Fruit fly (Drosophila melanogaster): ENCODE measurements around the gene CG15042.

The CG15042 gene

DNA sequence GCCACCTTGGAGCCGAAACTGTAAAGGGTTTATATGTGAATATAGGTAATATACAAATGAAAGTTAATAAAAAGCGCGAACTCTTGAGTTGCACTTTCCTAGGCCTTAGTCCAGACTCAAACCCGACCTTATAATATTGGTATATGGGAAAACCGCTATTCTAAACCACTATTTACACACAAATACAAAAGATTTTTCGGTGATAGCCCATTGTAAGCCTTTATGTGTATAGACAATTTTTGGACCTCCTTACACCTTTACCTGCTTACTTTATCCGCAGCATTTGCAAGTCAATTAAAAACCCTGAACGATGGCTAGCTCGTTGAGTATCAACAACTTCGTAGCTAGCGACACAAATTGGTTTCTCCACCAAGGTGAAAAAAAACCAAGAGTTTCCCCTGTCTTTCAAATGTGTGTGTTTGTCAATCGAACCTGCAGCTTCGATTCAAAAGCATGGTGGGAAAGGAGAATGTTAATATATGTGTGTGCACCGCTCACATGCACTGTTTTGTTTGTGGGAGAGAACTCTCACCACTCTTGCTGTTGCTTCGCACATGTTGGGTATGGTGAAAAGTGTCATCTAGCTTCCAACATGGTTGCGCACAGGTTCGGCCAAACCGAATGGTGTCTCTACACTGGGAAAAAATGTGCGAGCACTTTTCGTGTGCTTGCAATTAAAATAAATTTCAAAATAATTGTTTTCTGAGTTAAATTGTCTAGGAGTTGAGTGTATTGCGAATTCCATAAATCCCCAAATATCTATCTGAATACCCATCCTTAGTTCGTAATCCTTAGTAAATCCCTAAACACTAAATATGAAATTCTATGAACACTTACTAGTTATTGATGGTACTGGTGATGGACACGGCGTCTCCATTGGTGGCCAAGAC lies 21.2 kb downstream of the CG15042 start (continued):
- TF ChIP-seq eg (GFP tag; IDR thresholded peaks at IDR 0.05): peak; percentile 90
- peak; percentile 66 for TF ChIP-seq dac (GFP tag; optimal IDR thresholded peaks at IDR 0.05)
- peak; percentile 80 for TF ChIP-seq topi (GFP tag; optimal IDR thresholded peaks at IDR 0.05)
- TF ChIP-seq spab (GFP tag; optimal IDR thresholded peaks at IDR 0.05): peak; percentile 52
- peak; percentile 27 for TF ChIP-seq Lpt (GFP tag; optimal IDR thresholded peaks at IDR 0.05)
- peak; percentile 54 for TF ChIP-seq vri (GFP tag; optimal IDR thresholded peaks at IDR 0.05)
- TF ChIP-seq CG34406 (GFP tag; optimal IDR thresholded peaks at IDR 0.05): peak; percentile 68
- peak; percentile 22 for TF ChIP-seq Sox15 (GFP tag; optimal IDR thresholded peaks at IDR 0.05)
- TF ChIP-seq Blimp-1 (GFP tag; optimal IDR thresholded peaks at IDR 0.05): no peak
- TF ChIP-seq Eip78C (GFP tag): peak; percentile 95

DNA sequence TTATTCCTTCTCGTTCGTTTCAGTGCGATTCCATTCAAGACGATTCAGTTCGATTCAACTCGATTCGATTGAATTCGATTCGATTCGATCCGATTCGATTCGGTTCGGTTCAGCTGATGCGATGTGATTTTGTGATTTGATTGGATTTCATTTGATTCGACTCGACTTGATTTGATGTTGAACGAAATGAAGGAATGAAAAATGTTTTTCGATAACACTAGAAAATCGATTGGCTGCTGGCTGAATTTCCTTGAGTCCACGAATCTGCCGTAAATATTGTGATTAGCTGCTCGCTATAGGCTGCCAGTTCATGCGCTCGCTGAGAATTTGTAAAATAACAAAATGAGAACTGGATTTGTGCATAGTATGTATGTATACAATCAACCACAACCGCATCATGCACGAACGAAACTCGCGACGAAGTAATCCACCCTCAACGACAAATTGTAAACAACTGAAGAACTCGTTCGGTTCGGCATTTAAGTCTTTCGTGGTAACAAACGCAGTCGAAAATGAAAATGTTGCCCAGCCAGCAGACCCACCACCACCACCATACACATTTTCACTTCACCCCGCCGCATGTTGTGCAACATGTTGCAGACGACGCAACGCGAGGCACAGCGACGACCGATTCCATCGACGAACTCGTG lies 23.0 kb downstream of the CG15042 start, which contains the start of gene Wnt5:
Gene Wnt5, minus strand, starts transcription at position 458 of the 650 bp plus-strand sequence.
- TF ChIP-seq CG10631 (GFP tag; optimal IDR thresholded peaks at IDR 0.05): no peak
- TF ChIP-seq topi (GFP tag; optimal IDR thresholded peaks at IDR 0.05): no peak
- TF ChIP-seq Eip78C (GFP tag): peak; percentile 57
- TF ChIP-seq dsx (GFP tag; optimal IDR thresholded peaks at IDR 0.05; ENCODE audit: poor library complexity, severe bottlenecking): peak; percentile 42
- peak in 1 of 2 experiments; percentile 51 for TF ChIP-seq ss (GFP tag; optimal IDR thresholded peaks at IDR 0.05)
- no peak for TF ChIP-seq CG10669 (GFP tag; optimal IDR thresholded peaks at IDR 0.05)
- peak; percentile 23 for TF ChIP-seq Lpt (GFP tag; optimal IDR thresholded peaks at IDR 0.05)
- TF ChIP-seq CG6854 (GFP tag; optimal IDR thresholded peaks at IDR 0.05): peak; percentile 11
- TF ChIP-seq dac (GFP tag; optimal IDR thresholded peaks at IDR 0.05): no peak
- no peak for TF ChIP-seq svp (GFP tag)
- TF ChIP-seq CG8119 (GFP tag; IDR thresholded peaks at IDR 0.05): peak; percentile 43; the same call in 1 of the 3 replicates

DNA sequence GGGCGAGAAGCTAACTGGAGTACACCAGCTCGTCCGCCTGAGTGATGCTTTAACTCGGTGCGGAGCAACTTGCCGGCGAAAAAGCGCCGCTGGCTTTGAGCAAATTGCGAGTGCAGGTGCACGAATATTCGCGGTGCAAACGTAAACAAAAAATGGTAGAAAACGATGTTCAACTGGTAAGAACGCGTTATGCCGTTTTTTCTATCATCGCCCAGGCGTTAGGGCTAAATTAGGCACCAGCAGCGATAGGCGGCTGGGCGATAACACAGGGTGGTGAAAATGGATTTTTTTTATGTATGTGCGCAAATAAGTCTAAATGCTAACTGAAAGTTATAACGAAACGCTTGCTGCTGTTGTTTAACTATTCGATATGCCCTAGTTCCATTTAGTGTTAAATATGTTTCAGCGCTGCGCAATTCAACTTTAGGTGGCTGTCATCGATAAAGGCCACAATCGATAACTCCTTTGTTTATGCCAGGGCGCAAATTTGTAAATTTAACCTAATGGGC lies 28.3 kb downstream of the CG15042 start, which contains the start of the genes Pgant7 and Xrcc2:
Gene Pgant7, minus strand, starts transcription at position 308 of the 509 bp plus-strand sequence.
Gene Xrcc2, plus strand, starts transcription at position 449 of the 509 bp plus-strand sequence.
- TF ChIP-seq CG31627 (GFP tag; optimal IDR thresholded peaks at IDR 0.05) (no peak), esn (GFP tag; optimal IDR thresholded peaks at IDR 0.05) (peak; percentile 3), dsx (GFP tag; optimal IDR thresholded peaks at IDR 0.05; ENCODE audit: poor library complexity, severe bottlenecking) (peak; percentile 9), Sox14 (GFP tag; optimal IDR thresholded peaks at IDR 0.05) (peak; percentile 88), Eip78C (GFP tag) (peak; percentile 38), vri (GFP tag; optimal IDR thresholded peaks at IDR 0.05) (no peak), CG32006 (GFP tag; optimal IDR thresholded peaks at IDR 0.05) (no peak), fkh (GFP tag; optimal IDR thresholded peaks at IDR 0.05) (no peak), pdm3 (GFP tag; optimal IDR thresholded peaks at IDR 0.05) (no peak), CG11762 (GFP tag; optimal IDR thresholded peaks at IDR 0.05; ENCODE audit: insufficient read depth) (no peak), eg (GFP tag; IDR thresholded peaks at IDR 0.05) (no peak), CG10669 (GFP tag; optimal IDR thresholded peaks at IDR 0.05) (no peak), ss (GFP tag; optimal IDR thresholded peaks at IDR 0.05) (peak in 1 of 2 experiments; percentile 8), CG11902 (GFP tag; optimal IDR thresholded peaks at IDR 0.05) (no peak), CG8319 (GFP tag; optimal IDR thresholded peaks at IDR 0.05) (no peak), Smox (GFP tag; optimal IDR thresholded peaks at IDR 0.05) (no peak)

DNA sequence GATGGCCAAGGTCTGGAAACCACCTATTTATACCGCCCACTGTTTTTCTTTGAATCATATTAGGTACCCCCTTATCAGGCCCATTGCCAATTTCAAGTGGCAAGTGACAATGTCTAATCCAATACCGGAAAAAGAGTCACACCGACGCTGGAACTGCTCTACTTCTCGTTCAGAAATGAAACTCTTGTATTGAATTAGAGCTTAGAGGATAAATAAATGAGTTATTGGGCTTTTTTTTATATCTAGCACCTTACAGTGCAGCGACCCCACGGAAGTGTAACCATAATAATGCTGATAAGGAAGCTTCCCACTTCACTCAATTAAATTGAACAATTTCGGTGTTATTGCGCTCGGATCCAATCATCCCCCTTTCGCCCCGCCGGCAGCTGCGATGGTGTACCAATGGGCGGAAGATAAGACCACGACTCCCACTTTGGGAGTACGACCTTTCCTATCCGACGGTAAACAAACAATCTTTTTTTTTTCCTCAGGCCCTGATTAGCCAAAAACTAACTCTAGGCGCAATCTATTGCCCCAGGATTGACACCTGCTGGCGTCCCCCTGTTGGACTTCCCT lies 33.8 kb downstream of the CG15042 start, which contains the start of gene CG15043:
Gene CG15043, minus strand, starts transcription at position 4 of the 576 bp plus-strand sequence.
- TF ChIP-seq Hr39 (GFP tag; optimal IDR thresholded peaks at IDR 0.05) (no peak), esn (GFP tag; optimal IDR thresholded peaks at IDR 0.05) (no peak), svp (GFP tag) (peak; percentile 85), cyc (GFP tag; optimal IDR thresholded peaks at IDR 0.05) (peak; percentile 13), Eip75B (GFP tag; optimal IDR thresholded peaks at IDR 0.05) (no peak), CG9139 (GFP tag; optimal IDR thresholded peaks at IDR 0.05) (no peak), Eip78C (GFP tag) (peak; percentile 13), Sox15 (GFP tag; optimal IDR thresholded peaks at IDR 0.05) (no peak)
